Worm (Caenorhabditis elegans) whole organism, L3 larva: ENCODE results near the gene col-116.
A peak's percentile ranks its signal among the peaks of the same experiment; 100 is the strongest.
"Not testable (repeated sequence)": the region's sequence is repeated elsewhere in the genome, so short reads cannot be mapped to it uniquely, and the experiment has no call there.

ENCODE experiments used
- R02D3.7 ChIP-seq: fragments of 150-350 bp; optimal IDR thresholded peaks from 2 replicates; lab custom pipeline; 2014; ENCODE audit warnings: missing biosample characterization, missing genetic modification characterization
- ZK546.5 ChIP-seq: sonication (generic microtip); optimal IDR thresholded peaks from 2 replicates; lab custom pipeline; 2017; ENCODE audit warnings: missing biosample characterization, missing genetic modification characterization
- aly-2 ChIP-seq: fragments of 150-350 bp; optimal IDR thresholded peaks from 2 replicates; lab custom pipeline; 2014; ENCODE audit warnings: missing biosample characterization, missing genetic modification characterization
- ceh-82 ChIP-seq: fragments of 150-350 bp; optimal IDR thresholded peaks from 2 replicates; lab custom pipeline; 2014; ENCODE audit warnings: missing biosample characterization, missing genetic modification characterization
- ceh-9 ChIP-seq: sonication (generic microtip); optimal IDR thresholded peaks from 2 replicates; lab custom pipeline; 2018; ENCODE audit warnings: missing biosample characterization, missing genetic modification characterization
- daf-12 ChIP-seq: fragments of 150-350 bp; optimal IDR thresholded peaks from 2 replicates; lab custom pipeline; 2014; ENCODE audit warnings: missing biosample characterization, missing genetic modification reagents, missing genetic modification characterization
- egl-27 ChIP-seq: sonication (generic microtip); optimal IDR thresholded peaks from 4 replicates; lab custom pipeline; 2017; ENCODE audit warnings: missing biosample characterization, missing genetic modification reagents, missing genetic modification characterization
- elt-1 ChIP-seq: fragments of 150-350 bp; optimal IDR thresholded peaks from 2 replicates; lab custom pipeline; 2014; ENCODE audit warnings: missing biosample characterization, missing genetic modification characterization
- elt-2 ChIP-seq: sonication (generic microtip); optimal IDR thresholded peaks from 2 replicates; lab custom pipeline; 2016; ENCODE audit warnings: missing genetic modification reagents, mild to moderate bottlenecking, missing genetic modification characterization, missing compliant biosample characterization
- eor-1 ChIP-seq, 2 experiments: fragments of 150-350 bp; optimal IDR thresholded peaks; 2 replicates each; lab custom pipeline; 2014 to 2018; ENCODE audit warnings: missing biosample characterization in 2 of 2, missing genetic modification characterization in 2 of 2
- fkh-2 ChIP-seq: fragments of 150-350 bp; optimal IDR thresholded peaks from 2 replicates; lab custom pipeline; 2014; ENCODE audit warnings: missing biosample characterization, missing genetic modification reagents, missing genetic modification characterization
- fos-1 ChIP-seq: fragments of 150-350 bp; optimal IDR thresholded peaks from 2 replicates; lab custom pipeline; 2014; ENCODE audit warnings: missing biosample characterization, missing genetic modification characterization
- jun-1 ChIP-seq: fragments of 150-350 bp; optimal IDR thresholded peaks from 2 replicates; lab custom pipeline; 2014; ENCODE audit warnings: missing biosample characterization, missing genetic modification reagents, missing genetic modification characterization
- lin-15B ChIP-seq: fragments of 150-350 bp; optimal IDR thresholded peaks from 2 replicates; lab custom pipeline; 2014; ENCODE audit warnings: missing biosample characterization, missing genetic modification characterization
- lin-39 ChIP-seq: fragments of 150-350 bp; optimal IDR thresholded peaks from 2 replicates; lab custom pipeline; 2018; ENCODE audit warnings: missing biosample characterization, missing genetic modification reagents, missing genetic modification characterization
- lsy-12 ChIP-seq: sonication (generic microtip); optimal IDR thresholded peaks from 2 replicates; lab custom pipeline; 2016; ENCODE audit warnings: mild to moderate bottlenecking, missing genetic modification characterization, missing compliant biosample characterization
- mdl-1 ChIP-seq: fragments of 150-350 bp; optimal IDR thresholded peaks from 2 replicates; lab custom pipeline; 2014; ENCODE audit warnings: missing biosample characterization, missing genetic modification characterization
- mml-1 ChIP-seq: fragments of 150-350 bp; sonication (generic microtip); optimal IDR thresholded peaks from 3 replicates; lab custom pipeline; 2014; ENCODE audit warnings: missing biosample characterization, missing genetic modification characterization
- nfya-1 ChIP-seq: sonication (generic microtip); optimal IDR thresholded peaks from 2 replicates; lab custom pipeline; 2017; ENCODE audit warnings: missing genetic modification characterization, mild to moderate bottlenecking, missing compliant biosample characterization, antibody characterized with exemption, moderate library complexity; ENCODE audit not compliant: insufficient read depth
- nhr-11 ChIP-seq: fragments of 150-350 bp; optimal IDR thresholded peaks from 2 replicates; lab custom pipeline; 2014; ENCODE audit warnings: missing biosample characterization, missing genetic modification characterization
- nhr-12 ChIP-seq: fragments of 150-350 bp; optimal IDR thresholded peaks from 2 replicates; lab custom pipeline; 2014; ENCODE audit warnings: missing biosample characterization, missing genetic modification characterization
- nhr-23 ChIP-seq: fragments of 150-350 bp; optimal IDR thresholded peaks from 2 replicates; lab custom pipeline; 2014; ENCODE audit warnings: missing biosample characterization, missing genetic modification reagents, missing genetic modification characterization
- nhr-25 ChIP-seq: sonication (generic microtip); optimal IDR thresholded peaks from 2 replicates; lab custom pipeline; 2017; ENCODE audit warnings: missing biosample characterization, missing genetic modification characterization
- nhr-67 ChIP-seq: fragments of 150-350 bp; optimal IDR thresholded peaks from 2 replicates; lab custom pipeline; 2014; ENCODE audit warnings: missing biosample characterization, missing genetic modification characterization
- nhr-76 ChIP-seq: fragments of 150-350 bp; sonication (generic microtip); optimal IDR thresholded peaks from 5 replicates; lab custom pipeline; 2014; ENCODE audit warnings: missing biosample characterization, missing genetic modification characterization
- pha-4 ChIP-seq: fragments of 150-350 bp; optimal IDR thresholded peaks from 2 replicates; lab custom pipeline; 2014; ENCODE audit warnings: missing biosample characterization, missing genetic modification reagents, missing genetic modification characterization
- pqm-1 ChIP-seq: fragments of 150-350 bp; optimal IDR thresholded peaks from 2 replicates; lab custom pipeline; 2017; ENCODE audit warnings: missing biosample characterization, missing genetic modification characterization, inconsistent platforms
- sea-2 ChIP-seq: fragments of 150-350 bp; sonication (generic microtip); optimal IDR thresholded peaks from 4 replicates; lab custom pipeline; 2014; ENCODE audit warnings: missing biosample characterization, missing genetic modification reagents, missing genetic modification characterization
- snpc-4 ChIP-seq: fragments of 150-350 bp; optimal IDR thresholded peaks from 2 replicates; lab custom pipeline; 2014; ENCODE audit warnings: missing biosample characterization, missing genetic modification characterization
- zag-1 ChIP-seq: fragments of 150-350 bp; optimal IDR thresholded peaks from 2 replicates; lab custom pipeline; 2014; ENCODE audit warnings: missing biosample characterization, missing genetic modification characterization
- ztf-4 ChIP-seq: fragments of 150-350 bp; optimal IDR thresholded peaks from 2 replicates; lab custom pipeline; 2014; ENCODE audit warnings: missing biosample characterization, missing genetic modification characterization

Gene col-116

ce11 chrIV:8352036-8352435 lies 3.7 kb upstream of the col-116 start, which contains the start of gene F17E9.16:
Gene F17E9.16, plus strand, starts transcription at chrIV:8352336.
- not testable (repeated sequence) for TF ChIP-seq snpc-4; zag-1 (tag; lab: Kevin White, UChicago); R02D3.7
- TF ChIP-seq, all 47 proteins: peak for 0; not testable (repeated sequence) for 47

- TF ChIP-seq nhr-23 (tag; lab: Kevin White, UChicago) (no peak), elt-2 (no peak), R02D3.7 (no peak), ZK546.5 (tag; lab: Kevin White, UChicago) (no peak), nhr-25 (tag; lab: Kevin White, UChicago) (no peak), eor-1 (tag; optimal IDR thresholded peaks at IDR 0.05; lab: Kevin White, UChicago) (no peak), jun-1 (tag; lab: Kevin White, UChicago) (no peak), zag-1 (tag; lab: Kevin White, UChicago) (no peak), ztf-4 (tag; lab: Kevin White, UChicago) (no peak), fkh-2 (tag; lab: Kevin White, UChicago) (no peak), lin-39 (tag; lab: Kevin White, UChicago) (no peak), lin-15B (tag; lab: Kevin White, UChicago) (no peak), pqm-1 (tag; lab: Kevin White, UChicago) (no peak)
Observed at ce11 chrIV:8354572-8354971, 1.1 kb upstream of the col-116 start, which contains the start of gene F17E9.3. Gene F17E9.3, plus strand, starts transcription at chrIV:8354872.

ce11 chrIV:8357299-8357698 lies 1.6 kb downstream of the col-116 start:
- no peak for TF ChIP-seq aly-2 (tag; lab: Kevin White, UChicago)
- no peak for TF ChIP-seq nhr-11 (tag; lab: Kevin White, UChicago)
- no peak for TF ChIP-seq ceh-82 (tag; lab: Kevin White, UChicago)
- TF ChIP-seq ceh-9 = no peak
- TF ChIP-seq elt-1 (tag; lab: Kevin White, UChicago) = no peak
- TF ChIP-seq R02D3.7 = no peak
- no peak for TF ChIP-seq egl-27 (tag; lab: Kevin White, UChicago)
- no peak for TF ChIP-seq nhr-12 (tag; lab: Kevin White, UChicago)
- TF ChIP-seq sea-2 (GFP tag; lab: Kevin White, UChicago) = no peak

- TF ChIP-seq elt-2 = no peak
- no peak for TF ChIP-seq lsy-12 (tag; lab: Kevin White, UChicago)
- no peak for TF ChIP-seq nhr-23 (tag; lab: Kevin White, UChicago)
- TF ChIP-seq nhr-25 (tag; lab: Kevin White, UChicago) = no peak
- no peak for TF ChIP-seq nhr-76 (tag; lab: Kevin White, UChicago)
- TF ChIP-seq fos-1 (tag; lab: Kevin White, UChicago) = no peak
- TF ChIP-seq, all 47 proteins: peak for 0
Observed at ce11 chrIV:8358492-8358891, 2.8 kb downstream of the col-116 start, which contains the start of gene D2096.13. Gene D2096.13, minus strand, starts transcription at chrIV:8358592.

- no peak for TF ChIP-seq mdl-1 (tag; lab: Kevin White, UChicago)
- TF ChIP-seq lin-15B (tag; lab: Kevin White, UChicago) = peak; percentile 23
- TF ChIP-seq pqm-1 (tag; lab: Kevin White, UChicago) = peak; percentile 29
- TF ChIP-seq nfya-1 (tag; lab: Kevin White, UChicago) = peak; percentile 31
- no peak for TF ChIP-seq mml-1 (tag; lab: Kevin White, UChicago)
- no peak for TF ChIP-seq fos-1 (tag; lab: Kevin White, UChicago)
- TF ChIP-seq daf-12 = no peak
Observed at ce11 chrIV:8359716-8360407, 4.2 kb downstream of the col-116 start, which contains the start of gene D2096.5. Gene D2096.5, minus strand, starts transcription at chrIV:8359766.

DNA sequence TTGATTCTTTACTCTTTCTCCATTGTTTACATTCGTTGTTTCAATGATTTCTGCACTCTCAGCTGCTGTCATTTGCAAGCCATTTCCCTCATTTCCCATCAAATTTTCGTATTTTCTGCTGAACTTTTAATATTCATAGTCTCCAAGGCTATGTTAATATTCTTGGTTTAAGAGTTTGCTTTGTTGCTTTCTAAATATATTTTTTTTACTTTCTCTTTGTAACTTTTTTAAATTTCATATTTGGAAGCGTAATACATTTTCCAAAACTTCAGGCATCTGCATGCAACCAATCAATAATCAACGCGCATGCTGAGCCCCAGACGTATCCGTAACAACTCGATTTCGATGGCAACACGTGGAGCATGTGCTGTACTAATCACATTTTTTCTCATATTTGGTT lies 5.1 kb downstream of the col-116 start, which contains the start of gene sqv-1:
TSS of gene sqv-1 (plus strand) at position 301 of the 400 bp plus-strand sequence.
- no peak for TF ChIP-seq nhr-67 (tag; lab: Kevin White, UChicago)
- no peak for TF ChIP-seq ceh-9
- peak; percentile 41 for TF ChIP-seq pha-4
